Fruit fly (Drosophila melanogaster) whole organism: Measurements from ENCODE around the gene CG34293.

Experiments used
- EcR ChIP-seq, 2 experiments: fragments of >200 bp; optimal IDR thresholded peaks; 2 replicates each; lab custom pipeline; 2017; ENCODE audit warnings: missing biosample characterization in 2 of 2, missing genetic modification characterization in 2 of 2, missing genetic modification reagents in 2 of 2
- pan ChIP-seq: fragments of >200 bp; optimal IDR thresholded peaks from 2 replicates; lab custom pipeline; 2017
- usp ChIP-seq: fragments of >200 bp; optimal IDR thresholded peaks from 2 replicates; lab custom pipeline; 2017; ENCODE audit warnings: missing biosample characterization, missing genetic modification characterization, mixed read lengths

DNA sequence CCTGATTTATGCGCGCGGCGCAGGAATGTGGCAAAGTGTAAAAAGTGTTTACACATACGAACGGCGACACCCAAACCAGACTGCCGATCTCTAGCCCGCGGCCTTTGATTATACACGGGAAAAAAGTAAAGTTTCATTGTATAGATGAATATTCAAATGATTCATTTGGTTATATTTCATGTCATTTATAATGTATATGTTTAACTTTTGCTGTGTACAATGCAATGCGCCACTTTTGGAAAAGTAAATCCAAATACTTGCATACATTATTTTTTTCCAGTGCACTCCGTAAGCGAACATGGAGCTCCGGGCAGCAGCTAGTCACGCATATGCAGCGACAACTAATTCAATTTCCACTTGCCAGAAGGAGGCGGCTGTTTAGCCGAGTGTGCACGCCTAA is 2.0 kb upstream of the CG34293 start:
- TF ChIP-seq EcR (GFP tag; optimal IDR thresholded peaks at IDR 0.05; lab: Kevin White, UChicago) (no peak), usp (GFP tag; lab: Kevin White, UChicago) (no peak), pan (no peak)
